Worm (Caenorhabditis elegans): ENCODE data around the gene ZK632.12.

- TF ChIP-seq ref-1 (GFP tag; conservative IDR thresholded peaks at IDR 0.05) (no peak), cog-1 (tag; optimal IDR thresholded peaks at IDR 0.05) (no peak), flt-1 (GFP tag; IDR thresholded peaks at IDR 0.05) (no peak), med-1 (GFP tag; optimal IDR thresholded peaks at IDR 0.05; ENCODE audit: insufficient read depth) (no peak), tab-1 (GFP tag; IDR thresholded peaks at IDR 0.05) (no peak), ztf-29 (GFP tag; IDR thresholded peaks at IDR 0.05) (no peak), ztf-23 (GFP tag; IDR thresholded peaks at IDR 0.05) (no peak), T22C8.4 (GFP tag; IDR thresholded peaks at IDR 0.05) (no peak)
Observed at ce11 chrIII:9876951-9877350, 46.3 kb downstream of the ZK632.12 start, which contains the start of gene ZK757.10.
